Worm (Caenorhabditis elegans): ENCODE data around the gene R12B2.3.

R12B2.3 gene

DNA sequence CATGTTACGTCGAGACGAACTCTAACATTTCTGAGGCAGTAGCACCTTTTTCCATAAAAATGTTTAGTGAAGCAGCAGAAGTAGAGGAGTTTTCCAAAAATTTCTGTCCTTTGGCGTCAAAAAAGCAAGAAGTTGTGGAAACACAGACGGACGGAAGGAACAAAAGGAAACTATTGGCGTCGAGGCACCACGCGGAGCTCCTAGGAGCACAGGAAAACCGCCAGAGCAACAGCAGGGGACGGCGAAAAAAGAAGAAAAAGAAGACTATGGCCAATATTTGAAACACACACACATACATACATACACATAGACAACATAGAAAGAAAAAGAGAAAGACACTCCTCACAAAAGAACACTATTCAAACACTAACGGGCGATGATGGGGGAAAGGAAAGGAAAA is 37.5 kb downstream of the R12B2.3 start:
- TF ChIP-seq egl-27 (tag; optimal IDR thresholded peaks at IDR 0.05) (no peak), elt-2 (tag; optimal IDR thresholded peaks at IDR 0.05) (no peak), nhr-67 (tag; optimal IDR thresholded peaks at IDR 0.05) (no peak), hmg-11 (tag; optimal IDR thresholded peaks at IDR 0.05) (peak; percentile 7), daf-12 (tag; optimal IDR thresholded peaks at IDR 0.05) (no peak), ceh-9 (tag; optimal IDR thresholded peaks at IDR 0.05) (no peak), ceh-28 (tag; optimal IDR thresholded peaks at IDR 0.05) (no peak), nfya-1 (tag; optimal IDR thresholded peaks at IDR 0.05; ENCODE audit: insufficient read depth) (peak; percentile 23), nhr-43 (tag; optimal IDR thresholded peaks at IDR 0.05; ENCODE audit: poor library complexity, severe bottlenecking) (no peak), pha-4 (tag; optimal IDR thresholded peaks at IDR 0.05) (peak; percentile 60), fos-1 (tag; optimal IDR thresholded peaks at IDR 0.05) (no peak), tbx-2 (tag; optimal IDR thresholded peaks at IDR 0.05) (no peak), nhr-76 (tag; optimal IDR thresholded peaks at IDR 0.05) (no peak), lin-39 (tag; optimal IDR thresholded peaks at IDR 0.05) (no peak)

DNA sequence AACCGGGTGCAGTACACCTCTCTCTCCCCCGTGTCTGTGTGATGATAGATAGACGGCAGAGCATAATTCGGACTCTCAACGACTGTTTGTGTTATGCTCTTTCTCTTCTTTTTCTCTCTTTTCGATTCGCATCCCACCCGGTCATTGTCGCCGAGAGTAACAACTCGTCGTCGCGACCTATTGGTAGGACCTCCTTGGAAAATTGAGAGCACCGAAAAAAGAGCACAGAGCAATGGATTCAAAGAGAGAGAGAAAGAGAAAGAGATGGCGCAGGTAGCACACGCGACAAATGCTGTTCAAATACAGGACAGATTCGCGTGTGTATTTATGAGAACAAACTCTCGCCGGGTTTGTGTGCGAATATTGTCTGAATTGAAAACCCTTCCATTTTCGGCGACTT is 38.3 kb downstream of the R12B2.3 start:
- TF ChIP-seq eor-1 (tag; optimal IDR thresholded peaks at IDR 0.05) = no peak
- TF ChIP-seq zag-1 (tag; optimal IDR thresholded peaks at IDR 0.05) = no peak
- TF ChIP-seq R02D3.7 (tag; optimal IDR thresholded peaks at IDR 0.05) = no peak
- no peak for TF ChIP-seq hmg-11 (tag; optimal IDR thresholded peaks at IDR 0.05)
- no peak for TF ChIP-seq nhr-67 (tag; optimal IDR thresholded peaks at IDR 0.05)
- TF ChIP-seq pha-4 (tag; optimal IDR thresholded peaks at IDR 0.05) = peak; percentile 71
- TF ChIP-seq lin-39 (tag; optimal IDR thresholded peaks at IDR 0.05) = peak; percentile 21
- TF ChIP-seq egl-27 (tag; optimal IDR thresholded peaks at IDR 0.05) = no peak
- TF ChIP-seq unc-39 (tag; optimal IDR thresholded peaks at IDR 0.05) = no peak

DNA sequence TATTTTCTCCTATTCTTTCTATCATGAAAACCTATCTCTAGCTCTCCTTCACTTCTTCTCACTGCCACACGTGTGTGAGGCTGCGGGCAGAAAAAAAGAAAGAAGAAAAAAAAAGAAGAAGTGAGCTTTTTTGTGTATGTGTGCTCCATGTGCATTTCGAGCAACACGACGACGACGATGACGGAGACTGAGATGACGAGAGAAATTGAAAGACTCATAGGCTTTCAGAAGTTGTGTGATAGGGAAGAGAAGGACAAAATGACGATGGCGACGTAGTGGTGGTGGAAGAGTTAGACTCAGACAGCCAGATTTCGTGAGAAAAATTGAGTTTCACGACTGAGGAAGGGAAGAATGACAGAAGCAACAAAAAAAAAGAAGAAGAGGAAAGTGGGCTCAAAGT is 40.1 kb downstream of the R12B2.3 start:
- TF ChIP-seq nfya-1 (tag; optimal IDR thresholded peaks at IDR 0.05; ENCODE audit: insufficient read depth) = peak; percentile 85
- peak; percentile 85 for TF ChIP-seq mdl-1 (tag; optimal IDR thresholded peaks at IDR 0.05)
- TF ChIP-seq ztf-4 (tag; optimal IDR thresholded peaks at IDR 0.05) = no peak
- peak; percentile 76 for TF ChIP-seq hmg-11 (tag; optimal IDR thresholded peaks at IDR 0.05)
- peak; percentile 61 for TF ChIP-seq zag-1 (tag; optimal IDR thresholded peaks at IDR 0.05)
- no peak for TF ChIP-seq jun-1 (tag; optimal IDR thresholded peaks at IDR 0.05)
- peak; percentile 15 for TF ChIP-seq elt-1 (tag; optimal IDR thresholded peaks at IDR 0.05)
- peak; percentile 88 for TF ChIP-seq fkh-10 (GFP tag; optimal IDR thresholded peaks at IDR 0.05)
- TF ChIP-seq lin-15B (tag; optimal IDR thresholded peaks at IDR 0.05) = peak; percentile 4
- TF ChIP-seq nhr-11 (tag; optimal IDR thresholded peaks at IDR 0.05) = peak; percentile 56
- TF ChIP-seq lin-39 (tag; optimal IDR thresholded peaks at IDR 0.05) = peak; percentile 74
- peak; percentile 35 for TF ChIP-seq unc-62 (GFP tag; optimal IDR thresholded peaks at IDR 0.05)
- TF ChIP-seq skn-1 (tag; optimal IDR thresholded peaks at IDR 0.05) = peak; percentile 12
- no peak for TF ChIP-seq lsy-12 (tag; optimal IDR thresholded peaks at IDR 0.05)
- peak; percentile 2 for TF ChIP-seq snpc-4 (tag; optimal IDR thresholded peaks at IDR 0.05)

DNA sequence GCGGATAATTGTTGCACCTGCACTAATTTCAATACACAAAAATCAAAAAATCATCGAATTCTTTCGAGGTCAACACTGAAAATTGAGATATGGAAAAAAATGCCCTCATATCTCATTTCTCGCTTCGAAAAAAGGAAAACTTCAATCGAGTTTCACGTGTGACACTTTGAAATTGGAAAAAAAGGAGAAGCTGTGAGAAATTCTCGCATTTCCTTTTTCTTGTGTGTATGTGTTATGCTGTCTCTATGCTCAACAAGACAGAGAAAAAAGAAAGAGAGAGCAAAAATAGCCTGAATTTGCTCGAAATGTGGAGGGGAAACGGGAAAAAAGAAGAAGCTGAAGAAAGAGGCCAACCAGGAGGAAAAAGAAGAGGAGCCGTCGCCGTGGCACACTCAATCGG is 41.0 kb downstream of the R12B2.3 start:
- no peak for TF ChIP-seq daf-12 (tag; optimal IDR thresholded peaks at IDR 0.05)
- TF ChIP-seq nfya-1 (tag; optimal IDR thresholded peaks at IDR 0.05; ENCODE audit: insufficient read depth) = peak; percentile 46
- no peak for TF ChIP-seq lin-15B (tag; optimal IDR thresholded peaks at IDR 0.05)
- no peak for TF ChIP-seq aly-2 (tag; optimal IDR thresholded peaks at IDR 0.05)
- TF ChIP-seq fkh-10 (GFP tag; optimal IDR thresholded peaks at IDR 0.05) = peak; percentile 74

DNA sequence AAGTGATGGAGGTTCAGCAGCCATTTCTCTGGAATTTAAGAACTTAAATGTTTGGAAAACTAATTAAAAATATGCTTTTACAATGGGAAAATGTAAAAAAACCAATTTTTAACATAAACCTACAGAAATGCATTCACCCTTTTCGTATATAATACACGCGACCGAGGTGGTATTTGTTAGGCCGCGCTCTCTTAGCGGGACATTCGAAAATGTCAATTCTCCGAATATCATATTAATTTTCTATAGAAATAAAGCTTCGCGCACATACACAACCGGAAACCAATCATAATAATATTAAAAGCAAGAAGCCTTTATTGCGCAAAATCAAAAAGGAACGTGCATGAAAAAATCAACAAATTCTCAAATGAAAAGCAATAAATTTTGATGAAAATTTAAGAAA is 47.9 kb downstream of the R12B2.3 start, which contains the start of gene ddx-23:
Gene ddx-23, minus strand, starts transcription at position 30 of the 400 bp plus-strand sequence.
- TF ChIP-seq daf-12 (tag; optimal IDR thresholded peaks at IDR 0.05) (no peak), ZK546.5 (tag; optimal IDR thresholded peaks at IDR 0.05) (no peak), nhr-237 (tag; optimal IDR thresholded peaks at IDR 0.05) (no peak), elt-2 (tag; optimal IDR thresholded peaks at IDR 0.05) (peak; percentile 38), mml-1 (tag; optimal IDR thresholded peaks at IDR 0.05) (no peak), nhr-67 (tag; optimal IDR thresholded peaks at IDR 0.05) (no peak), skn-1 (tag; optimal IDR thresholded peaks at IDR 0.05) (no peak), nfya-1 (tag; optimal IDR thresholded peaks at IDR 0.05; ENCODE audit: insufficient read depth) (peak; percentile 35), egl-5 (tag; optimal IDR thresholded peaks at IDR 0.05) (no peak), nhr-43 (tag; optimal IDR thresholded peaks at IDR 0.05; ENCODE audit: poor library complexity, severe bottlenecking) (peak; percentile 30), nhr-23 (tag; optimal IDR thresholded peaks at IDR 0.05) (no peak), ztf-4 (tag; optimal IDR thresholded peaks at IDR 0.05) (no peak), jun-1 (tag; optimal IDR thresholded peaks at IDR 0.05) (no peak), nhr-11 (tag; optimal IDR thresholded peaks at IDR 0.05) (no peak), egl-27 (tag; optimal IDR thresholded peaks at IDR 0.05) (no peak), nhr-76 (tag; optimal IDR thresholded peaks at IDR 0.05) (no peak), ceh-28 (tag; optimal IDR thresholded peaks at IDR 0.05) (no peak), unc-39 (tag; optimal IDR thresholded peaks at IDR 0.05) (no peak), fkh-2 (tag; optimal IDR thresholded peaks at IDR 0.05) (no peak), elt-1 (tag; optimal IDR thresholded peaks at IDR 0.05) (no peak), snpc-4 (tag; optimal IDR thresholded peaks at IDR 0.05) (no peak), pha-4 (tag; optimal IDR thresholded peaks at IDR 0.05) (peak; percentile 45), nhr-77 (tag; optimal IDR thresholded peaks at IDR 0.05) (no peak), ama-1 (optimal IDR thresholded peaks at IDR 0.05) (peak; percentile 79), lin-15B (tag; optimal IDR thresholded peaks at IDR 0.05) (peak; percentile 0), nhr-25 (tag; optimal IDR thresholded peaks at IDR 0.05) (no peak), tbx-2 (tag; optimal IDR thresholded peaks at IDR 0.05) (peak; percentile 26), lin-39 (tag; optimal IDR thresholded peaks at IDR 0.05) (no peak), ceh-16 (tag; optimal IDR thresholded peaks at IDR 0.05) (no peak), fos-1 (tag; optimal IDR thresholded peaks at IDR 0.05) (no peak), elt-3 (tag; optimal IDR thresholded peaks at IDR 0.05) (no peak)

Data from whole organism, L3 larva.